Worm (Caenorhabditis elegans) whole organism, young adult: ENCODE results near the gene T10C6.16.
"Not testable (repeated sequence)": the region's sequence is repeated elsewhere in the genome, so short reads cannot be mapped to it uniquely, and the experiment has no call there.

Experiments used
- B0019.2 ChIP-seq: fragments of 200-800 bp; sonication (Bioruptor generic); conservative IDR thresholded peaks from 2 replicates; pipeline ENCODE4 v1.3.6; 2022; ENCODE audit warnings: missing genetic modification reagents, missing genetic modification characterization, missing compliant biosample characterization
- B0035.1 ChIP-seq: sonication (generic microtip); optimal IDR thresholded peaks from 2 replicates; lab custom pipeline; 2016; ENCODE audit warnings: missing genetic modification characterization, mild to moderate bottlenecking, missing compliant biosample characterization, missing genotype, missing genetic modification reagents
- C06A6.2 ChIP-seq: fragments of 200-800 bp; sonication (Bioruptor generic); conservative IDR thresholded peaks from 2 replicates; pipeline ENCODE4 v1.3.6; 2022; ENCODE audit warnings: missing genetic modification characterization, missing compliant biosample characterization
- C17E4.6 ChIP-seq: fragments of 200-800 bp; sonication (Bioruptor generic); IDR thresholded peaks from 2 replicates; pipeline ENCODE4 v1.3.6; 2022; ENCODE audit warnings: missing genetic modification reagents, missing genetic modification characterization, missing compliant biosample characterization
- F33H1.4 ChIP-seq: fragments of 200-800 bp; sonication (Bioruptor generic); IDR thresholded peaks from 2 replicates; pipeline ENCODE4 v1.3.6; 2022; ENCODE audit warnings: missing genetic modification reagents, missing genetic modification characterization, missing compliant biosample characterization
- F52B5.7 ChIP-seq: sonication (generic microtip); optimal IDR thresholded peaks from 2 replicates; lab custom pipeline; 2016; ENCODE audit warnings: mild to moderate bottlenecking, missing genetic modification characterization, missing compliant biosample characterization
- F57A8.1 ChIP-seq: fragments of 200-800 bp; sonication (Bioruptor generic); optimal IDR thresholded peaks from 2 replicates; lab custom pipeline; 2018; ENCODE audit warnings: mild to moderate bottlenecking, missing genetic modification characterization, moderate library complexity, missing compliant biosample characterization
- T26A5.8 ChIP-seq: sonication (generic microtip); optimal IDR thresholded peaks from 2 replicates; lab custom pipeline; 2016; ENCODE audit warnings: missing genetic modification characterization, missing compliant biosample characterization
- Y53F4B.3 ChIP-seq: fragments of 200-800 bp; sonication (Bioruptor generic); IDR thresholded peaks from 2 replicates; pipeline ENCODE4 v1.3.6; 2022; ENCODE audit warnings: missing genetic modification reagents, missing genetic modification characterization, missing compliant biosample characterization
- Y53G8AR.9 ChIP-seq: fragments of 200-800 bp; sonication (Bioruptor generic); conservative IDR thresholded peaks from 2 replicates; pipeline ENCODE4 v1.3.6; 2022; ENCODE audit warnings: missing genetic modification reagents, missing genetic modification characterization, missing compliant biosample characterization
- Y79H2A.3 ChIP-seq: fragments of 200-800 bp; sonication (Bioruptor generic); conservative IDR thresholded peaks from 2 replicates; pipeline ENCODE4 v1.3.6; 2022; ENCODE audit warnings: missing genetic modification reagents, missing genetic modification characterization, missing compliant biosample characterization
- aptf-2 ChIP-seq: fragments of 200-800 bp; sonication (Bioruptor generic); conservative IDR thresholded peaks from 2 replicates; pipeline ENCODE4 v1.3.6; 2022; ENCODE audit warnings: missing genetic modification reagents, missing genetic modification characterization, missing compliant biosample characterization
- attf-3 ChIP-seq: fragments of 200-800 bp; sonication (Bioruptor generic); conservative IDR thresholded peaks from 2 replicates; pipeline ENCODE4 v1.3.6; 2022; ENCODE audit warnings: missing genetic modification reagents, missing genetic modification characterization, missing compliant biosample characterization
- attf-6 ChIP-seq: fragments of 200-800 bp; sonication (Bioruptor generic); IDR thresholded peaks from 2 replicates; pipeline ENCODE4 v1.3.6; 2022; ENCODE audit warnings: missing genetic modification reagents, missing genetic modification characterization, missing compliant biosample characterization
- bed-1 ChIP-seq: fragments of 200-800 bp; sonication (Bioruptor generic); IDR thresholded peaks from 2 replicates; pipeline ENCODE4 v1.3.6; 2022; ENCODE audit warnings: missing genetic modification reagents, missing genetic modification characterization, missing compliant biosample characterization
- bed-2 ChIP-seq: fragments of 200-800 bp; sonication (Bioruptor generic); IDR thresholded peaks from 2 replicates; pipeline ENCODE4 v1.3.6; 2022; ENCODE audit warnings: missing genetic modification reagents, missing genetic modification characterization, missing compliant biosample characterization
- efl-1 ChIP-seq: fragments of 150-350 bp; optimal IDR thresholded peaks from 2 replicates; lab custom pipeline; 2014; ENCODE audit warnings: missing biosample characterization, missing genetic modification reagents, missing genetic modification characterization
- fkh-3 ChIP-seq: sonication (generic microtip); optimal IDR thresholded peaks from 2 replicates; lab custom pipeline; 2016; ENCODE audit warnings: mild to moderate bottlenecking, missing genetic modification characterization, missing compliant biosample characterization
- hlh-12 ChIP-seq: sonication (generic microtip); optimal IDR thresholded peaks from 2 replicates; lab custom pipeline; 2016; ENCODE audit warnings: missing genetic modification characterization, missing compliant biosample characterization
- hmg-1.2 ChIP-seq: fragments of 200-800 bp; sonication (Bioruptor generic); IDR thresholded peaks from 2 replicates; pipeline ENCODE4 v1.3.6; 2022; ENCODE audit warnings: missing genetic modification reagents, missing genetic modification characterization, missing compliant biosample characterization
- hsf-1 ChIP-seq: fragments of 200-800 bp; sonication (Bioruptor generic); IDR thresholded peaks from 2 replicates; pipeline ENCODE4 v1.3.6; 2022; ENCODE audit warnings: missing genetic modification reagents, missing genetic modification characterization, missing compliant biosample characterization
- lin-40 ChIP-seq: sonication (generic microtip); optimal IDR thresholded peaks from 2 replicates; lab custom pipeline; 2016; ENCODE audit warnings: missing genetic modification characterization, mild to moderate bottlenecking, missing compliant biosample characterization, missing genotype, missing genetic modification reagents
- lin-54 ChIP-seq: fragments of 200-800 bp; sonication (Bioruptor generic); optimal IDR thresholded peaks from 2 replicates; lab custom pipeline; 2018; ENCODE audit warnings: mild to moderate bottlenecking, missing genetic modification characterization, missing compliant biosample characterization
- mxl-1 ChIP-seq: sonication (generic microtip); optimal IDR thresholded peaks from 2 replicates; lab custom pipeline; 2016; ENCODE audit warnings: missing genetic modification characterization, missing compliant biosample characterization
- nfyb-1 ChIP-seq: fragments of 200-800 bp; sonication (Bioruptor generic); IDR thresholded peaks from 2 replicates; pipeline ENCODE4 v1.3.6; 2022; ENCODE audit warnings: missing genetic modification reagents, missing genetic modification characterization, missing compliant biosample characterization
- repo-1 ChIP-seq: sonication (generic microtip); optimal IDR thresholded peaks from 2 replicates; lab custom pipeline; 2017; ENCODE audit warnings: mild to moderate bottlenecking, missing genetic modification characterization, missing compliant biosample characterization
- snpc-4 ChIP-seq, 5 experiments: fragments of 150-350 bp in 1 of 5; sonication (generic microtip) in 4 of 5; optimal IDR thresholded peaks; 2 replicates each; lab custom pipeline; 2014 to 2018; ENCODE audit warnings: missing genetic modification characterization in 5 of 5, missing biosample characterization in 3 of 5, antibody characterized with exemption in 2 of 5, mild to moderate bottlenecking in 2 of 5, missing compliant biosample characterization in 2 of 5, missing genotype in 2 of 5, moderate library complexity in 2 of 5, missing genetic modification reagents in 1 of 5
- unc-62 ChIP-seq: fragments of 150-350 bp; optimal IDR thresholded peaks from 2 replicates; lab custom pipeline; 2014; ENCODE audit warnings: missing biosample characterization, missing genetic modification reagents, missing genetic modification characterization
- zfh-2 ChIP-seq: fragments of 200-800 bp; sonication (Bioruptor generic); conservative IDR thresholded peaks from 2 replicates; pipeline ENCODE4 v1.3.6; 2022; ENCODE audit warnings: missing genetic modification reagents, missing genetic modification characterization, missing compliant biosample characterization
- ztf-3 ChIP-seq: fragments of 200-800 bp; sonication (Bioruptor generic); optimal IDR thresholded peaks from 2 replicates; lab custom pipeline; 2018; ENCODE audit warnings: mild to moderate bottlenecking, missing genetic modification characterization, missing compliant biosample characterization

The T10C6.16 gene

ce11 chrV:16000433-16000832 lies 32.4 kb downstream of the T10C6.16 start, which contains the start of gene nhr-50 (continued):
- TF ChIP-seq nfyb-1 (GFP tag; lab: Robert Waterston, UW) (peak; percentile 34; the same call in 1 of the 2 replicates), B0019.2 (GFP tag; lab: Robert Waterston, UW) (no peak), hlh-12 (tag; lab: Kevin White, UChicago) (no peak)

ce11 chrV:15996655-15997186 lies 36.1 kb downstream of the T10C6.16 start, which contains the start of the genes C06C6.9 and C06C6.8:
Gene C06C6.9, minus strand, starts transcription at chrV:15996755.
Gene C06C6.8, plus strand, starts transcription at chrV:15997136.
- TF ChIP-seq hmg-1.2, result no peak
- TF ChIP-seq Y53G8AR.9 (GFP tag; lab: Robert Waterston, UW), result no peak
- TF ChIP-seq Y79H2A.3 (GFP tag; lab: Robert Waterston, UW), result no peak
- no peak for TF ChIP-seq F57A8.1
- TF ChIP-seq F33H1.4 (GFP tag; lab: Robert Waterston, UW), result no peak
- no peak for TF ChIP-seq ztf-3
- no peak for TF ChIP-seq zfh-2 (GFP tag; lab: Robert Waterston, UW)
- no peak for TF ChIP-seq fkh-3
- TF ChIP-seq F52B5.7 (tag; lab: Kevin White, UChicago), result no peak
- no peak for TF ChIP-seq unc-62
- TF ChIP-seq T26A5.8 (tag; lab: Kevin White, UChicago), result no peak
- TF ChIP-seq Y53F4B.3 (GFP tag; lab: Robert Waterston, UW), result no peak
- no peak for TF ChIP-seq mxl-1 (tag; lab: Kevin White, UChicago)
- TF ChIP-seq attf-6 (GFP tag; lab: Robert Waterston, UW), result no peak
- TF ChIP-seq aptf-2, result no peak
- no peak for TF ChIP-seq efl-1 (GFP tag; lab: Kevin White, UChicago)
- TF ChIP-seq hlh-12 (tag; lab: Kevin White, UChicago), result no peak

ce11 chrV:15991850-15992249 lies 41.0 kb downstream of the T10C6.16 start, which contains the start of gene C06C6.7:
Gene C06C6.7, plus strand, starts transcription at chrV:15992150.
- not testable (repeated sequence) for TF ChIP-seq lin-40 (tag; lab: Kevin White, UChicago); bed-1; unc-62
- TF ChIP-seq, all 124 proteins: peak for 0; not testable (repeated sequence) for 124

ce11 chrV:15988074-15988473 lies 44.7 kb downstream of the T10C6.16 start, which contains the start of gene F36G9.15:
Gene F36G9.15, minus strand, starts transcription at chrV:15988174.
- TF ChIP-seq C06A6.2 (GFP tag; lab: Robert Waterston, UW) (no peak), attf-6 (GFP tag; lab: Robert Waterston, UW) (no peak), bed-2 (GFP tag; lab: Robert Waterston, UW) (no peak), attf-3 (GFP tag; lab: Robert Waterston, UW) (no peak), hsf-1 (GFP tag; lab: Robert Waterston, UW) (no peak), B0035.1 (tag; lab: Kevin White, UChicago) (no peak), efl-1 (GFP tag; lab: Kevin White, UChicago) (no peak), lin-54 (GFP tag; lab: Kevin White, UChicago) (no peak), C17E4.6 (GFP tag; lab: Robert Waterston, UW) (no peak)
- TF ChIP-seq, all 124 proteins: peak for 0

ce11 chrV:15982733-15983344 lies 50.0 kb downstream of the T10C6.16 start, which contains the start of the genes fbxa-99 and F36G9.13:
Gene fbxa-99, minus strand, starts transcription at chrV:15982854.
Gene F36G9.13, plus strand, starts transcription at chrV:15983294.
- TF ChIP-seq repo-1 (tag; lab: Kevin White, UChicago) (no peak), attf-3 (GFP tag; lab: Robert Waterston, UW) (no peak), snpc-4 (GFP tag; optimal IDR thresholded peaks at IDR 0.05; lab: Kevin White, UChicago) (no peak), snpc-4 (tag; optimal IDR thresholded peaks at IDR 0.05; lab: Kevin White, UChicago) (peak; percentile 77 to 90 (median 81))
